Fruit fly (Drosophila melanogaster) whole organism, prepupa: Measurements from ENCODE around the gene CG31550.

Experiments used
- CG6854 ChIP-seq: fragments of 200-800 bp; sonication (Bioruptor generic); optimal IDR thresholded peaks from 2 replicates; lab custom pipeline; 2017; ENCODE audit warnings: missing biosample characterization, mild to moderate bottlenecking, missing genetic modification characterization
- achi ChIP-seq: fragments of 200-800 bp; sonication (Bioruptor generic); optimal IDR thresholded peaks from 3 replicates; lab custom pipeline; 2016; ENCODE audit warnings: missing biosample characterization, missing genetic modification characterization

- TF ChIP-seq CG6854 (GFP tag; lab: Kevin White, UChicago), result peak; percentile 93
- TF ChIP-seq achi (GFP tag; lab: Kevin White, UChicago), result peak; percentile 58
These were observed 18.5 kb upstream of the CG31550 start, which contains the start of gene RpL35A for dm6 chr3R:5466875-5467274.
